Worm (Caenorhabditis elegans) whole organism, L4 larva: ENCODE measurements around the gene gei-3.
A peak's percentile ranks its signal among the peaks of the same experiment; 100 is the strongest.

Experiments used
- D1046.2 ChIP-seq: fragments of 200-800 bp; sonication (Bioruptor generic); IDR thresholded peaks from 2 replicates; pipeline ENCODE4 v1.3.6; 2022; ENCODE audit warnings: missing genetic modification characterization, missing compliant biosample characterization
- F26F4.8 ChIP-seq: fragments of 200-800 bp; sonication (Bioruptor generic); conservative IDR thresholded peaks from 2 replicates; pipeline ENCODE4 v1.3.6; 2022; ENCODE audit warnings: missing genetic modification characterization, missing compliant biosample characterization
- F44E2.7 ChIP-seq: fragments of 200-800 bp; sonication (Bioruptor generic); IDR thresholded peaks from 2 replicates; pipeline ENCODE4 v2.1.2; 2022; ENCODE audit warnings: missing genetic modification characterization, missing compliant biosample characterization
- ZK337.2 ChIP-seq: fragments of 200-800 bp; sonication (Bioruptor generic); IDR thresholded peaks from 2 replicates; pipeline ENCODE4 v1.3.6; 2022; ENCODE audit warnings: missing genetic modification reagents, missing genetic modification characterization, missing compliant biosample characterization
- aha-1 ChIP-seq: fragments of 150-350 bp; peaks from one replicate; lab custom pipeline; 2014; ENCODE audit warnings: missing biosample characterization, missing genetic modification characterization
- ceh-32 ChIP-seq: sonication (generic microtip); optimal IDR thresholded peaks from 2 replicates; lab custom pipeline; 2016; ENCODE audit warnings: mild to moderate bottlenecking, missing genetic modification characterization, missing compliant biosample characterization; ENCODE audit not compliant: poor library complexity
- ceh-62 ChIP-seq: sonication (generic microtip); optimal IDR thresholded peaks from 2 replicates; lab custom pipeline; 2017; ENCODE audit warnings: missing biosample characterization, missing genetic modification characterization
- ctbp-1 ChIP-seq: fragments of 200-800 bp; sonication (Bioruptor generic); IDR thresholded peaks from 2 replicates; pipeline ENCODE4 v1.3.6; 2022; ENCODE audit warnings: missing genetic modification reagents, missing genetic modification characterization, missing compliant biosample characterization
- daf-16 ChIP-seq, 3 experiments: sonication (generic microtip); optimal IDR thresholded peaks; 2 replicates each; lab custom pipeline; 2016 to 2017; ENCODE audit warnings: missing genetic modification characterization in 3 of 3, missing genetic modification reagents in 3 of 3, mild to moderate bottlenecking in 2 of 3, missing compliant biosample characterization in 2 of 3, missing biosample characterization in 1 of 3, moderate library complexity in 1 of 3
- daf-19 ChIP-seq: fragments of 200-800 bp; sonication (Bioruptor generic); conservative IDR thresholded peaks from 2 replicates; pipeline ENCODE4 v1.3.6; 2022; ENCODE audit warnings: missing genetic modification characterization, missing compliant biosample characterization
- dmd-6 ChIP-seq: fragments of 200-800 bp; sonication (Bioruptor generic); IDR thresholded peaks from 2 replicates; pipeline ENCODE4 v1.3.6; 2022; ENCODE audit warnings: missing genetic modification reagents, missing genetic modification characterization, missing compliant biosample characterization
- duxl-1 ChIP-seq: sonication (generic microtip); optimal IDR thresholded peaks from 2 replicates; lab custom pipeline; 2016; ENCODE audit warnings: mild to moderate bottlenecking, missing genetic modification characterization, moderate library complexity, missing compliant biosample characterization; ENCODE audit not compliant: poor library complexity
- dve-1 ChIP-seq: sonication (generic microtip); optimal IDR thresholded peaks from 2 replicates; lab custom pipeline; 2017; ENCODE audit warnings: antibody characterized with exemption, mild to moderate bottlenecking, missing genetic modification characterization, missing compliant biosample characterization; ENCODE audit not compliant: insufficient read depth
- hif-1 ChIP-seq, 2 experiments: sonication (generic microtip); optimal IDR thresholded peaks; 2 replicates each; lab custom pipeline; 2016 to 2017; ENCODE audit warnings: missing compliant biosample characterization in 2 of 2, missing genetic modification characterization in 2 of 2, missing genetic modification reagents in 2 of 2, missing genotype in 2 of 2, mild to moderate bottlenecking in 1 of 2
- hlh-11 ChIP-seq: fragments of 200-800 bp; sonication (Bioruptor generic); optimal IDR thresholded peaks from 2 replicates; lab custom pipeline; 2018; ENCODE audit warnings: mild to moderate bottlenecking, missing genetic modification characterization, missing compliant biosample characterization
- hlh-30 ChIP-seq: sonication (generic microtip); optimal IDR thresholded peaks from 2 replicates; lab custom pipeline; 2017; ENCODE audit warnings: antibody characterized with exemption, mild to moderate bottlenecking, missing genetic modification characterization, missing compliant biosample characterization; ENCODE audit not compliant: insufficient read depth
- hmg-1.1 ChIP-seq: fragments of 200-800 bp; sonication (Bioruptor generic); IDR thresholded peaks from 2 replicates; pipeline ENCODE4 v1.3.6; 2022; ENCODE audit warnings: missing genetic modification reagents, missing genetic modification characterization, missing compliant biosample characterization
- lim-7 ChIP-seq: fragments of 200-800 bp; sonication (Bioruptor generic); IDR thresholded peaks from 2 replicates; pipeline ENCODE4 v1.3.6; 2022; ENCODE audit warnings: missing genetic modification characterization, missing compliant biosample characterization
- lir-3 ChIP-seq: sonication (generic microtip); optimal IDR thresholded peaks from 2 replicates; lab custom pipeline; 2016; ENCODE audit warnings: mild to moderate bottlenecking, missing genetic modification characterization, missing compliant biosample characterization
- mdt-29 ChIP-seq: fragments of 200-800 bp; sonication (Bioruptor generic); IDR thresholded peaks from 2 replicates; pipeline ENCODE4 v1.3.6; 2022; ENCODE audit warnings: missing genetic modification reagents, missing genetic modification characterization, missing compliant biosample characterization
- nhr-11 ChIP-seq: fragments of 150-350 bp; optimal IDR thresholded peaks from 2 replicates; lab custom pipeline; 2014; ENCODE audit warnings: missing biosample characterization, missing genetic modification characterization
- nhr-28 ChIP-seq: fragments of 150-350 bp; optimal IDR thresholded peaks from 2 replicates; lab custom pipeline; 2014; ENCODE audit warnings: missing biosample characterization, missing genetic modification characterization
- nhr-6 ChIP-seq: fragments of 150-350 bp; optimal IDR thresholded peaks from 2 replicates; lab custom pipeline; 2014; ENCODE audit warnings: missing biosample characterization, missing genetic modification characterization
- nhr-77 ChIP-seq: fragments of 150-350 bp; optimal IDR thresholded peaks from 2 replicates; lab custom pipeline; 2014; ENCODE audit warnings: missing biosample characterization, missing genetic modification characterization
- php-3 ChIP-seq: fragments of 200-800 bp; sonication (Bioruptor generic); IDR thresholded peaks from 2 replicates; pipeline ENCODE4 v1.3.6; 2022; ENCODE audit warnings: missing genetic modification reagents, missing genetic modification characterization, missing compliant biosample characterization
- pqm-1 ChIP-seq: sonication (generic microtip); optimal IDR thresholded peaks from 2 replicates; lab custom pipeline; 2017; ENCODE audit warnings: missing biosample characterization, missing genetic modification characterization
- unc-62 ChIP-seq, 3 experiments: fragments of 150-350 bp in 1 of 3; sonication (generic microtip); optimal IDR thresholded peaks in 2 of 3; peaks in 1 of 3; 1 replicate in 1 of 3; 2 replicates in 2 of 3; lab custom pipeline; 2014 to 2017; ENCODE audit warnings: missing biosample characterization in 3 of 3, missing genetic modification characterization in 3 of 3, missing genetic modification reagents in 3 of 3, missing genotype in 1 of 3
- vab-7 ChIP-seq: fragments of 200-800 bp; sonication (Bioruptor generic); IDR thresholded peaks from 2 replicates; pipeline ENCODE4 v1.3.6; 2022; ENCODE audit warnings: missing genetic modification reagents, missing genetic modification characterization, missing compliant biosample characterization

The gei-3 gene

DNA sequence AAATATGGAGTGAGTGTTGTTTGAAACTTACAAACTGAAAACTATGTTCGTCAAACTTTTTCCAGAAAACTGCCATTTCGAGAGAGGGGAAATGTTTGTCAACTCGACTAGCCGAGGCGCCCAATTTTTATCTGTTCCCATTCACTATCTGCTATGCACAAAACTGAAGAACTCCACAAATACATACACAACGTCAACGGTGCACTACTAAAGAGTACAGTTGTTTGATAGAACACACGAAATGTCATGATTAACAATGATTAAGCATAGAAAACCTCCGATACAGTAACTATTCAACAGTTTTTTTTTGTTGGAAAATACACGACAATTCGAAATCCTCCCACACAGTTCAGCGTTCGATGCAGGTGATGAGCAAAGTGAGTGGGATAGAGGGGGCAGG is 6.1 kb upstream of the gei-3 start:
- TF ChIP-seq ceh-32, result no peak
- TF ChIP-seq pqm-1 (tag; lab: Kevin White, UChicago), result peak; percentile 32
- no peak for TF ChIP-seq nhr-11
- TF ChIP-seq nhr-28 (tag; lab: Kevin White, UChicago), result peak; percentile 62
- no peak for TF ChIP-seq daf-16 (GFP tag; optimal IDR thresholded peaks at IDR 0.05; lab: Kevin White, UChicago)
- TF ChIP-seq daf-16 (tag; optimal IDR thresholded peaks at IDR 0.05; lab: Kevin White, UChicago), result peak; percentile 75

- TF ChIP-seq pqm-1 (tag; lab: Kevin White, UChicago) (peak; percentile 24), mdt-29 (GFP tag; lab: Robert Waterston, UW) (no peak), lim-7 (GFP tag; lab: Robert Waterston, UW) (no peak), dmd-6 (GFP tag; lab: Robert Waterston, UW) (peak; percentile 20; the same call in 1 of the 2 replicates), nhr-6 (no peak), nhr-28 (tag; lab: Kevin White, UChicago) (peak; percentile 33), daf-16 (GFP tag; optimal IDR thresholded peaks at IDR 0.05; lab: Kevin White, UChicago) (no peak), daf-16 (tag; optimal IDR thresholded peaks at IDR 0.05; lab: Kevin White, UChicago) (peak; percentile 74)
These were observed 5.3 kb upstream of the gei-3 start for ce11 chrX:12818768-12819167.

- TF ChIP-seq D1046.2 (GFP tag; lab: Robert Waterston, UW), result no peak
- TF ChIP-seq vab-7 (GFP tag; lab: Robert Waterston, UW), result no peak
- no peak for TF ChIP-seq hif-1 (tag; optimal IDR thresholded peaks at IDR 0.05; lab: Kevin White, UChicago)
- peak; percentile 23 for TF ChIP-seq aha-1 (tag; lab: Kevin White, UChicago)
These were observed 1.9 kb upstream of the gei-3 start for ce11 chrX:12815367-12815766.

- TF ChIP-seq hlh-30 (tag; lab: Kevin White, UChicago) (peak; percentile 19), unc-62 (GFP tag; optimal IDR thresholded peaks at IDR 0.05 in 1 of 2; lab: Kevin White, UChicago) (peak in 1 of 2 experiments; percentile 91), unc-62 (tag; optimal IDR thresholded peaks at IDR 0.05; lab: Kevin White, UChicago) (no peak), hif-1 (tag; optimal IDR thresholded peaks at IDR 0.05; lab: Kevin White, UChicago) (no peak), aha-1 (tag; lab: Kevin White, UChicago) (peak; percentile 71), dmd-6 (GFP tag; lab: Robert Waterston, UW) (peak; percentile 27)
These were observed 5.1 kb downstream of the gei-3 start, which contains the start of gene nhr-27 for ce11 chrX:12808085-12808922. Gene nhr-27, minus strand, starts transcription at chrX:12808318.

DNA sequence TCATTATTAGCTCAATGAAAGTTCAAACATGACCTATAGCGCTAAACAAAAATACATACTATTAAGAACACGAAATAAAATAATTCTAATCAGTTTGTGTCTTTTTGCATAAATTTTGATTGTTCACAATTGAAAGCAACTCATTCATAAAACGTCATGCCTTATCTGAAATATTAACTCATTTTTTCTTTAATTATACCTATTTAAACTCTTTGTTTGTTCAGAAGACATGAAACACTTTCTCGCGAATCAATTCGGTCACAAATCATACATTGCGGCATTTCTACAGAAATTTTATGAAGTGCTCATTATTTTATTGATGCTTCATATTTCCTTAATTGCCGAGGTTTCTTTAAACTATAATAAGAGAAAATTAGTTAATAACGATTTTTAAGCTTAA is 6.5 kb downstream of the gei-3 start:
- TF ChIP-seq F26F4.8 (GFP tag; lab: Robert Waterston, UW) (no peak), daf-16 (GFP tag; optimal IDR thresholded peaks at IDR 0.05; lab: Kevin White, UChicago) (no peak), daf-16 (tag; optimal IDR thresholded peaks at IDR 0.05; lab: Kevin White, UChicago) (peak; percentile 75), ZK337.2 (no peak), aha-1 (tag; lab: Kevin White, UChicago) (peak; percentile 6), dve-1 (tag; lab: Kevin White, UChicago) (peak; percentile 49), dmd-6 (GFP tag; lab: Robert Waterston, UW) (peak; percentile 50; the same call in 1 of the 2 replicates), nhr-77 (tag; lab: Kevin White, UChicago) (peak; percentile 75), lir-3 (tag; lab: Kevin White, UChicago) (no peak), ceh-62 (no peak), duxl-1 (tag; lab: Kevin White, UChicago) (no peak), hlh-11 (tag; lab: Kevin White, UChicago) (peak; percentile 31), ctbp-1 (GFP tag; lab: Robert Waterston, UW) (no peak), php-3 (GFP tag; lab: Robert Waterston, UW) (peak; percentile 87), nhr-28 (tag; lab: Kevin White, UChicago) (peak; percentile 73), pqm-1 (tag; lab: Kevin White, UChicago) (peak; percentile 83), D1046.2 (GFP tag; lab: Robert Waterston, UW) (no peak), F44E2.7 (GFP tag; lab: Robert Waterston, UW) (no peak), hmg-1.1 (no peak), daf-19 (GFP tag; lab: Robert Waterston, UW) (no peak)
